Worm (Caenorhabditis elegans): ENCODE data around the gene C34C6.10.

C34C6.10 gene

ce11 chrII:8646437-8646836 is 49.2 kb downstream of the C34C6.10 start:
- TF ChIP-seq zim-3 (tag; optimal IDR thresholded peaks at IDR 0.05) (no peak), somi-1 (GFP tag; optimal IDR thresholded peaks at IDR 0.05) (no peak), nfya-1 (tag; optimal IDR thresholded peaks at IDR 0.05; ENCODE audit: borderline replicate concordance, insufficient read depth) (no peak), ets-4 (GFP tag; optimal IDR thresholded peaks at IDR 0.05) (no peak), aptf-3 (GFP tag; IDR thresholded peaks at IDR 0.05) (no peak), F49E8.2 (tag; optimal IDR thresholded peaks at IDR 0.05; ENCODE audit: insufficient read depth) (no peak), rpc-1 (optimal IDR thresholded peaks at IDR 0.05) (no peak), rpc-1 (tag; optimal IDR thresholded peaks at IDR 0.05) (no peak), F39B2.1 (GFP tag; IDR thresholded peaks at IDR 0.05) (no peak), ztf-3 (GFP tag; optimal IDR thresholded peaks at IDR 0.05) (no peak), mel-28 (tag; optimal IDR thresholded peaks at IDR 0.05; ENCODE audit: borderline replicate concordance) (no peak), ztf-28 (GFP tag; IDR thresholded peaks at IDR 0.05) (no peak), attf-5 (GFP tag; optimal IDR thresholded peaks at IDR 0.05) (no peak), madf-10 (tag; optimal IDR thresholded peaks at IDR 0.05) (no peak), ceh-27 (GFP tag; optimal IDR thresholded peaks at IDR 0.05) (no peak), nfya-2 (GFP tag; IDR thresholded peaks at IDR 0.05) (no peak), die-1 (tag; optimal IDR thresholded peaks at IDR 0.05) (no peak), F55B11.4 (tag; optimal IDR thresholded peaks at IDR 0.05; ENCODE audit: borderline replicate concordance, insufficient read depth) (no peak), ztf-22 (GFP tag; optimal IDR thresholded peaks at IDR 0.05) (no peak), lin-35 (GFP tag; optimal IDR thresholded peaks at IDR 0.05) (no peak), madf-8 (GFP tag; conservative IDR thresholded peaks at IDR 0.05) (no peak)
